Fruit fly (Drosophila melanogaster): ENCODE measurements around the gene vsg.

dm6 chr3L:9712066-9712789 lies 1.9 kb upstream of the vsg start:
- TF ChIP-seq psq (optimal IDR thresholded peaks at IDR 0.05) (no peak), usp (GFP tag; optimal IDR thresholded peaks at IDR 0.05) (no peak)
